Worm (Caenorhabditis elegans) whole organism, L4 larva: ENCODE measurements around the gene nsph-1.1.

Source experiments
- R02D3.7 ChIP-seq: fragments of 150-350 bp; sonication (generic microtip); optimal IDR thresholded peaks from 3 replicates; lab custom pipeline; 2014; ENCODE audit warnings: missing biosample characterization, missing genetic modification characterization
- lin-13 ChIP-seq: fragments of 150-350 bp; optimal IDR thresholded peaks from 2 replicates; lab custom pipeline; 2014; ENCODE audit warnings: missing biosample characterization, missing genetic modification reagents, missing genetic modification characterization
- mes-2 ChIP-seq: sonication (generic microtip); optimal IDR thresholded peaks from 2 replicates; lab custom pipeline; 2016; ENCODE audit warnings: missing genotype, mild to moderate bottlenecking, missing genetic modification characterization, missing compliant biosample characterization; ENCODE audit not compliant: poor library complexity, severe bottlenecking
- nhr-11 ChIP-seq: fragments of 150-350 bp; optimal IDR thresholded peaks from 2 replicates; lab custom pipeline; 2014; ENCODE audit warnings: missing biosample characterization, missing genetic modification characterization
- vab-7 ChIP-seq: fragments of 200-800 bp; sonication (Bioruptor generic); IDR thresholded peaks from 2 replicates; pipeline ENCODE4 v1.3.6; 2022; ENCODE audit warnings: missing genetic modification reagents, missing genetic modification characterization, missing compliant biosample characterization
- zfp-2 ChIP-seq: sonication (generic microtip); optimal IDR thresholded peaks from 2 replicates; lab custom pipeline; 2016; ENCODE audit warnings: mild to moderate bottlenecking, missing genetic modification characterization, missing compliant biosample characterization
- ztf-11 ChIP-seq: fragments of 150-350 bp; optimal IDR thresholded peaks from 2 replicates; lab custom pipeline; 2014; ENCODE audit warnings: missing biosample characterization, missing genetic modification characterization

DNA sequence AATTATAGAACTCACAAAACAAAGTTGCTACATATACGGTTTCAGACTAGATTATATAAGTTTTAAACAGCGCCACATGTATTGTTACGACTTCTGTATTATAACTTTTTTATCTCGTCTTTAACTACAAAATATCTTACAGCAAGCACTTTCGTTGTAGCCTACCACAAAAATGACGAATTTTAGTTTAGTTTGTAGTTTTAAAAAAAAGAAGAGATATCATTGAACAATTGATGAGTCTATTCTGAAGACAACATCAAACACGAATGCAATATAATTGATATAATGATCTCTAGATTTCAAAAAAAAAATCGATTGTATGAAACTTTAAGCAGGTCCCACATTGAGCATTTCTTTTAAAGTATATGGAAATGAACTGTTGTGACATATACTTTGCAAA lies 47.7 kb downstream of the nsph-1.1 start:
- TF ChIP-seq zfp-2 (tag; lab: Kevin White, UChicago) (no peak), ztf-11 (tag; lab: Kevin White, UChicago) (no peak), lin-13 (GFP tag; lab: Kevin White, UChicago) (no peak), R02D3.7 (no peak), mes-2 (no peak), vab-7 (no peak), nhr-11 (tag; lab: Kevin White, UChicago) (no peak)
